Worm (Caenorhabditis elegans): ENCODE measurements around the gene C52A10.3.
A peak's percentile ranks its signal among the peaks of the same experiment; 100 is the strongest.

Gene C52A10.3

DNA sequence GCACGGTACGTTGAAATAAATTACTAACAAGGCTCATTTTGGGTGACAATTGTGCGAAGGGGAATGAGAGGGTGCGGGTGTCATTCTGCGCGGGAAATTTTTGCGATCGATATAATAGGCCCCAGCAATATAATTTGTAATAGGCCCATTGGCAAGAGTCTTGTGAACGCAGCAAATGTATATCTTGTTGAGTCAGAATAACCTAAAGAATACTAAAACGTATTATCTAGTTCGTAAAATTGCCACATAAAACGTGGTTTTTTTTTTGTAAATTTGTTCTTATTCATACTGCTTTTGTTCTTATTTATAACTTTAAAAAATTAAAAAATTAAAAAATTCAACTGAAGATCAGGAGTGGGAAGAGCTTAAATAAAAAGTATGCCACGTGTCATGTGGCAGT lies at the start of gene C52A10.3:
Gene C52A10.3, minus strand, starts transcription at position 101 of the 400 bp plus-strand sequence.
- no peak for TF ChIP-seq blmp-1 (tag; optimal IDR thresholded peaks at IDR 0.05)
- no peak for TF ChIP-seq mep-1 (tag; optimal IDR thresholded peaks at IDR 0.05)
- peak; percentile 28 for TF ChIP-seq ceh-39 (tag; optimal IDR thresholded peaks at IDR 0.05)

DNA sequence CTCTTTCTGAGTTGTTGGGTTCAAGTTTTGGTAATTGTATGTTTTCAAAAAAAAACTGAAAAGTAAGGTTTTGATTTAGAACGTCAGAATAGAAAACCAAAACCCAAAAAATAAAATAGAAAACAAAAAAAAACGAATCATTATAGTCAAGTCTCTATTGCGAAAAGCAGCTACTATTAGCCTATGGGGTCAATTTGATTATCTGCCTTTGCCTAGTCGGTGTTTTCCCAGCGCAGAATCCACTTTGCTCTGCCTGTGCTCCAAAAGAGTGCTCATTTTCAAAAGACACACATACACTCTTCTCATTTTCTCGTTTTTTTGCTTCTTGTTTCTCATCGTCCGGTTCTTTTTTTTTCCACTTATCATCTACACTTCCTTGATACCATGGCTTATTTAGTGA lies 49.4 kb upstream of the C52A10.3 start:
- peak; percentile 79 for TF ChIP-seq ces-1 (GFP tag; optimal IDR thresholded peaks at IDR 0.05)
- TF ChIP-seq ham-2 (GFP tag; optimal IDR thresholded peaks at IDR 0.05) = no peak
- TF ChIP-seq elt-1 (tag; optimal IDR thresholded peaks at IDR 0.05; ENCODE audit: borderline replicate concordance, insufficient read depth) = no peak
- TF ChIP-seq nhr-237 (tag; optimal IDR thresholded peaks at IDR 0.05) = no peak
- TF ChIP-seq ztf-11 (tag; optimal IDR thresholded peaks at IDR 0.05) = no peak

DNA sequence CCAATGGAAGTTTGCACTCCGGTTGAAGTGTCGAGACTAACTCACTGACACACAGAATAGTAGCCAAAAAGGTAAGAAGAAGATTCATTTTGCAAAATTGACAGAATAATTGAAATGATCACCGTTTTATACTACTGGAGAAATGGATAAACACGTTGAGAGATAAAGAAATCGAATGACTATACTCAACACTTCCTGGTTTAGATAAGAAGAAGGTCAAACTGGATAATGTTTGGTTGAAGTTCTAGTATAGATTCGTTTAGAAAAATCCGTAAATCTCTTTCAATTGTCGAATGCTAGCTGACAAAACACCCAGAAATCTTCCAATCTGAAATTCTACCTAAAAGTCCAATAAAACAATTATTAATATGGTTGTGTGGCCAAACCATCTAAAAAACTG lies 48.0 kb upstream of the C52A10.3 start, which contains the start of gene Y49G5A.1:
Gene Y49G5A.1, minus strand, starts transcription at position 101 of the 400 bp plus-strand sequence.
- TF ChIP-seq flh-1 (GFP tag; optimal IDR thresholded peaks at IDR 0.05) (no peak), pha-4 (tag; optimal IDR thresholded peaks at IDR 0.05) (no peak), hlh-1 (tag; optimal IDR thresholded peaks at IDR 0.05) (no peak), mep-1 (tag; optimal IDR thresholded peaks at IDR 0.05) (no peak), ceh-43 (GFP tag; optimal IDR thresholded peaks at IDR 0.05) (no peak), ceh-39 (tag; optimal IDR thresholded peaks at IDR 0.05) (no peak), sem-2 (GFP tag; optimal IDR thresholded peaks at IDR 0.05) (no peak), mls-2 (tag; optimal IDR thresholded peaks at IDR 0.05) (no peak), elt-3 (tag; optimal IDR thresholded peaks at IDR 0.05) (no peak), mab-5 (tag; optimal IDR thresholded peaks at IDR 0.05) (no peak), nhr-12 (tag; optimal IDR thresholded peaks at IDR 0.05) (no peak)

DNA sequence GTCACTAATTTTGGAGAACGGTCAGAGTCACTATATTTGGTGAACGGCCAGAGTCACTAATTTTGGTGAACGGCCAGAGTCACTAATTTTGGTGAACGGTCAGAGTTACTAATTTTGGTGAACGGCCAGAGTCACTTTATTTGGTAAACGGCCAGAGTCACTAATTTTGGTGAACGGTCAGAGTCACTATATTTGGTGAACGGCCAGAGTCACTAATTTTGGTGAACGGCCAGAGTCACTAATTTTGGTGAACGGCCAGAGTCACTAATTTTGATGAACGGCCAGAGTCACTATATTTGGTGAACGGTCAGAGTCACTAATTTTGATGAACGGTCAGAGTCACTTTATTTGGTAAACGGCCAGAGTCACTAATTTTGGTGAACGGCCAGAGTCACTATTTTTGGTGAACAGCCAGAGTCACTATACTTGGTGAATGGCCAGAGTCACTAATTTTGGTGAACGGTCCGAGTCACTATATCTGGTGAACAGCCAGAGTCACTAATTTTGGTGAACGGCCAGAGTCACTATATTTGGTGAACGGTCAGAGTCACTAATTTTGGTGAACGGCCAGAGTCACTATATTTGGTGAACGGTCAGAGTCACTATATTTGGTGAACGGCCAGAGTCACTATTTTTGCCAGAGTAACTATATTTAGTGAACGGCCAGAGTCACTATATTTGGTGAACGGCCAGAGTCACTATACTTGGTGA lies 45.1 kb upstream of the C52A10.3 start:
- peak; percentile 27 for TF ChIP-seq sptf-1 (tag; optimal IDR thresholded peaks at IDR 0.05)
- peak; percentile 71 for TF ChIP-seq drap-1 (GFP tag; optimal IDR thresholded peaks at IDR 0.05)
- peak; percentile 12 for TF ChIP-seq mls-2 (tag; optimal IDR thresholded peaks at IDR 0.05)
- peak; percentile 90 for TF ChIP-seq ceh-83 (GFP tag; optimal IDR thresholded peaks at IDR 0.05)
- TF ChIP-seq bed-3 (GFP tag; optimal IDR thresholded peaks at IDR 0.05) = peak; percentile 4
- peak; percentile 20 for TF ChIP-seq cnd-1 (tag; optimal IDR thresholded peaks at IDR 0.05)
- peak; percentile 61 for TF ChIP-seq M03D4.4 (tag; optimal IDR thresholded peaks at IDR 0.05)
- peak; percentile 69 for TF ChIP-seq tbx-8 (GFP tag; optimal IDR thresholded peaks at IDR 0.05)
- TF ChIP-seq ceh-43 (GFP tag; optimal IDR thresholded peaks at IDR 0.05) = peak; percentile 26

DNA sequence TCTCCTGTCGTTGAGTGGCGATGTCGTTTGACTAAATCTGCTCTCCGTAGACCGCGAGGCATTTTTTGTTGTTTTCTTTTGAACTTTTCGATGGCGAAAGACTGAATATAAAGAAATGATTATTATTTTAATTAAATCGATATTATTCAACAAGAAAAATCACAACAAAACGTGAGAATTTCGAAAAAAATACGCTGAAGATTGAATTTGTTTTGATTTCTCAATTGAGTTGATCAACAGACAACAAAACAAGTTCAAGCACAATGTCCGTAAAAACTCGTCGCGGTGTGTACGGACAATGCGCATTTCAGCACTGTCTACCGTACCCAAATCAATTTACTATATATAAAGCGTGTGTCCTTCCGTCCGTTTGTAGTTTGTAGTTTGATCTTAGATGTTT lies 38.7 kb upstream of the C52A10.3 start, which contains the start of gene B0238.9:
Gene B0238.9, minus strand, starts transcription at position 101 of the 400 bp plus-strand sequence.
- no peak for TF ChIP-seq ceh-43 (GFP tag; optimal IDR thresholded peaks at IDR 0.05)
- no peak for TF ChIP-seq lin-32 (GFP tag; optimal IDR thresholded peaks at IDR 0.05)
- TF ChIP-seq unc-39 (tag; optimal IDR thresholded peaks at IDR 0.05) = no peak
- no peak for TF ChIP-seq unc-120 (tag; optimal IDR thresholded peaks at IDR 0.05; ENCODE audit: poor library complexity, severe bottlenecking)
- no peak for TF ChIP-seq ceh-83 (GFP tag; optimal IDR thresholded peaks at IDR 0.05)
- no peak for TF ChIP-seq ceh-39 (tag; optimal IDR thresholded peaks at IDR 0.05)

DNA sequence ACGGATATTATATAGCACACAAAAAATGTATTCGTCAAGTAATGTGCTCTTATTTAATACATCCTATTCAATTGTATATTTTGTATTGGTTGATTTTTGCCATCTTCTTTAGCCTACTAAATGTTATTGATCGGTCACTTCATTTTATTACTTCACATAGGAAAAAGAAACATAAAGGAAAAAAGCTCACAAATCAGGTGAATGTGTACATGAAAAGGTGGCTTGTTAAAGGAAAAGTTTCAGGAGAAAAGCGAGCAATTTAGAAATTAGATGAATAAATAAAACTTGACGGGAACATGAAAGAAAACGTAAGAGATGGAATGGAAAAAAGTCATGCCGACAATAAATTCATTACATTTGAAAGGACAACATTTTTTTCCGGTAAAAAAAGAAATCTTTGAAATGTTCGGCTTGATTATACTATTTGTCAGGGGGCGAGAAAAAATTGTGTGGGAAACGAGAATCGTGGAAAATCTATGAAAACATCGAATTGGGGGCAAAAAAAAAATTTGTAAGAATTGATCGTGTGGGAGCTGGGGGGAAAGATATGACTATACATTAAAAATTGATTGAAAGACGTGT lies 36.2 kb upstream of the C52A10.3 start:
- TF ChIP-seq mep-1 (tag; optimal IDR thresholded peaks at IDR 0.05) (no peak), nhr-76 (tag; optimal IDR thresholded peaks at IDR 0.05) (no peak), M03D4.4 (tag; optimal IDR thresholded peaks at IDR 0.05) (peak; percentile 26)

All from whole organism, mixed stage, embryonic.